Fruit fly (Drosophila melanogaster) whole organism, embryonic: Measurements from ENCODE around the gene GlnRS.

ENCODE experiments used
- B-H2 ChIP-seq: fragments of 200-800 bp; sonication (Bioruptor generic); optimal IDR thresholded peaks from 2 replicates; lab custom pipeline; 2018; ENCODE audit warnings: missing biosample characterization, mild to moderate bottlenecking, missing genetic modification characterization
- BtbVII ChIP-seq: fragments of 200-800 bp; sonication (Bioruptor generic); optimal IDR thresholded peaks from 3 replicates; lab custom pipeline; 2017; ENCODE audit warnings: missing biosample characterization, mild to moderate bottlenecking, missing genetic modification characterization
- CG10209 ChIP-seq: fragments of 200-800 bp; sonication (Bioruptor generic); optimal IDR thresholded peaks from 3 replicates; lab custom pipeline; 2017; ENCODE audit warnings: missing biosample characterization, mild to moderate bottlenecking, missing genetic modification characterization, missing genetic modification reagents
- CG11398 ChIP-seq: fragments of 200-800 bp; sonication (Bioruptor generic); optimal IDR thresholded peaks from 2 replicates; lab custom pipeline; 2016; ENCODE audit warnings: missing biosample characterization, missing genetic modification characterization
- CG12071 ChIP-seq: fragments of 200-800 bp; sonication (Bioruptor generic); optimal IDR thresholded peaks from 3 replicates; lab custom pipeline; 2018; ENCODE audit warnings: missing biosample characterization, mild to moderate bottlenecking, missing genetic modification characterization
- CG12104 ChIP-seq: fragments of 200-800 bp; sonication (Bioruptor generic); optimal IDR thresholded peaks from 3 replicates; lab custom pipeline; 2016; ENCODE audit warnings: missing biosample characterization, missing genetic modification characterization
- CG12219 ChIP-seq: fragments of 200-800 bp; sonication (Bioruptor generic); optimal IDR thresholded peaks from 3 replicates; lab custom pipeline; 2018; ENCODE audit warnings: missing biosample characterization, mild to moderate bottlenecking, missing genetic modification characterization
- CG12769 ChIP-seq: fragments of 200-800 bp; sonication (Bioruptor generic); optimal IDR thresholded peaks from 2 replicates; lab custom pipeline; 2019; ENCODE audit warnings: missing biosample characterization, mild to moderate bottlenecking, missing genetic modification characterization, moderate library complexity
- CG15514 ChIP-seq: fragments of 200-800 bp; sonication (Bioruptor generic); optimal IDR thresholded peaks from 3 replicates; lab custom pipeline; 2017; ENCODE audit warnings: missing biosample characterization, missing genetic modification characterization, mild to moderate bottlenecking, moderate library complexity, missing genetic modification reagents
- CG17385 ChIP-seq: fragments of 200-800 bp; sonication (Bioruptor generic); optimal IDR thresholded peaks from 3 replicates; lab custom pipeline; 2018; ENCODE audit warnings: missing biosample characterization, mild to moderate bottlenecking, missing genetic modification characterization
- CG17568 ChIP-seq: fragments of 200-800 bp; sonication (Bioruptor generic); optimal IDR thresholded peaks from 2 replicates; lab custom pipeline; 2018; ENCODE audit warnings: missing biosample characterization, mild to moderate bottlenecking, missing genetic modification characterization, moderate library complexity
- CG30403 ChIP-seq: fragments of 200-800 bp; sonication (Bioruptor generic); optimal IDR thresholded peaks from 3 replicates; lab custom pipeline; 2016; ENCODE audit warnings: missing biosample characterization, missing genetic modification characterization
- CG6765 ChIP-seq: fragments of 200-800 bp; sonication (Bioruptor generic); optimal IDR thresholded peaks from 3 replicates; lab custom pipeline; 2017; ENCODE audit warnings: missing biosample characterization, mild to moderate bottlenecking, missing genetic modification characterization
- CG7372 ChIP-seq: fragments of 200-800 bp; sonication (Bioruptor generic); IDR thresholded peaks from 2 replicates; pipeline ENCODE4 v1.3.6; 2022; ENCODE audit warnings: missing biosample characterization, missing genetic modification characterization
- CG8944 ChIP-seq: fragments of 200-800 bp; sonication (Bioruptor generic); optimal IDR thresholded peaks from 3 replicates; lab custom pipeline; 2016; ENCODE audit warnings: missing biosample characterization, missing genetic modification characterization
- CG9817 ChIP-seq: fragments of 200-800 bp; sonication (Bioruptor generic); optimal IDR thresholded peaks from 2 replicates; lab custom pipeline; 2018; ENCODE audit warnings: missing biosample characterization, mild to moderate bottlenecking, missing genetic modification characterization, moderate library complexity
- CrebB ChIP-seq: fragments of 200-800 bp; sonication (Bioruptor generic); optimal IDR thresholded peaks from 3 replicates; lab custom pipeline; 2018; ENCODE audit warnings: missing biosample characterization, mild to moderate bottlenecking, missing genetic modification characterization
- Dp ChIP-seq: fragments of 200-800 bp; sonication (Bioruptor generic); optimal IDR thresholded peaks from 2 replicates; lab custom pipeline; 2018; ENCODE audit warnings: missing biosample characterization, mild to moderate bottlenecking, missing genetic modification characterization, moderate library complexity
- GATAe ChIP-seq: fragments of 200-800 bp; sonication (Bioruptor generic); conservative IDR thresholded peaks from 2 replicates; pipeline ENCODE4 v1.3.6; 2022; ENCODE audit warnings: missing biosample characterization, missing genetic modification characterization
- HHEX ChIP-seq: fragments of 200-800 bp; sonication (Bioruptor generic); optimal IDR thresholded peaks from 3 replicates; lab custom pipeline; 2017; ENCODE audit warnings: missing biosample characterization, mild to moderate bottlenecking, missing genetic modification characterization, missing genetic modification reagents
- MBD-R2 ChIP-seq: fragments of 200-800 bp; sonication (Bioruptor generic); IDR thresholded peaks from 2 replicates; pipeline ENCODE4 v1.3.6; 2022; ENCODE audit warnings: missing biosample characterization, missing genetic modification characterization
- MTF-1 ChIP-seq: fragments of 200-800 bp; sonication (Bioruptor generic); optimal IDR thresholded peaks from 2 replicates; lab custom pipeline; 2018; ENCODE audit warnings: missing biosample characterization, mild to moderate bottlenecking, missing genetic modification characterization, borderline replicate concordance
- Med ChIP-seq: fragments of 200-800 bp; sonication (Bioruptor generic); peaks from one replicate; lab custom pipeline; 2016; ENCODE audit warnings: missing biosample characterization, missing genetic modification characterization, mild to moderate bottlenecking, inconsistent platforms, moderate library complexity
- Meics ChIP-seq: fragments of 200-800 bp; sonication (Bioruptor generic); optimal IDR thresholded peaks from 2 replicates; lab custom pipeline; 2017; ENCODE audit warnings: missing biosample characterization, mild to moderate bottlenecking, missing genetic modification characterization
- Neu2 ChIP-seq: fragments of 200-800 bp; sonication (Bioruptor generic); optimal IDR thresholded peaks from 3 replicates; lab custom pipeline; 2016; ENCODE audit warnings: missing biosample characterization, missing genetic modification characterization, borderline replicate concordance
- Nf-YC ChIP-seq: fragments of 200-800 bp; optimal IDR thresholded peaks from 3 replicates; lab custom pipeline; 2019; ENCODE audit warnings: missing biosample characterization, mild to moderate bottlenecking, missing genetic modification characterization, moderate library complexity
- Sox100B ChIP-seq: fragments of 200-800 bp; sonication (Bioruptor generic); optimal IDR thresholded peaks from 3 replicates; lab custom pipeline; 2018; ENCODE audit warnings: missing biosample characterization, mild to moderate bottlenecking, missing genetic modification characterization
- Sry-β ChIP-seq: fragments of 200-800 bp; sonication (Bioruptor generic); optimal IDR thresholded peaks from 2 replicates; lab custom pipeline; 2018; ENCODE audit warnings: missing biosample characterization, mild to moderate bottlenecking, missing genetic modification characterization, moderate library complexity
- ab ChIP-seq: fragments of 200-800 bp; sonication (Bioruptor generic); optimal IDR thresholded peaks from 2 replicates; lab custom pipeline; 2016; ENCODE audit warnings: missing biosample characterization, missing genetic modification characterization
- caup ChIP-seq: fragments of 200-800 bp; sonication (Bioruptor generic); optimal IDR thresholded peaks from 3 replicates; lab custom pipeline; 2017; ENCODE audit warnings: missing biosample characterization, mild to moderate bottlenecking, missing genetic modification characterization, moderate library complexity; ENCODE audit not compliant: severe bottlenecking
- eyg ChIP-seq: fragments of 200-800 bp; sonication (Bioruptor generic); optimal IDR thresholded peaks from 3 replicates; lab custom pipeline; 2016; ENCODE audit warnings: missing biosample characterization, missing genetic modification characterization
- fd3F ChIP-seq: fragments of 200-800 bp; sonication (Bioruptor generic); optimal IDR thresholded peaks from 2 replicates; lab custom pipeline; 2018; ENCODE audit warnings: missing biosample characterization, mild to moderate bottlenecking, missing genetic modification characterization, moderate library complexity
- grau ChIP-seq: fragments of 200-800 bp; optimal IDR thresholded peaks from 3 replicates; lab custom pipeline; 2019; ENCODE audit warnings: missing biosample characterization, mild to moderate bottlenecking, missing genetic modification characterization, moderate library complexity
- grn ChIP-seq: fragments of 200-800 bp; sonication (Bioruptor generic); optimal IDR thresholded peaks from 3 replicates; lab custom pipeline; 2017; ENCODE audit warnings: missing biosample characterization, missing genetic modification characterization
- ham ChIP-seq: fragments of 200-800 bp; sonication (Bioruptor generic); IDR thresholded peaks from 2 replicates; pipeline ENCODE4 v1.3.6; 2022; ENCODE audit warnings: missing biosample characterization, missing genetic modification characterization
- jing ChIP-seq: fragments of 200-800 bp; sonication (Bioruptor generic); optimal IDR thresholded peaks from 2 replicates; lab custom pipeline; 2018; ENCODE audit warnings: missing biosample characterization, mild to moderate bottlenecking, missing genetic modification characterization
- lov ChIP-seq, 2 experiments: fragments of 200-800 bp in 1 of 2; fragments of >200 bp in 1 of 2; sonication (Bioruptor generic) in 1 of 2; IDR thresholded peaks in 1 of 2; optimal IDR thresholded peaks in 1 of 2; 2 replicates in 1 of 2; 3 replicates in 1 of 2; pipeline versions ENCODE4 v1.3.6 to Lab custom; 2017 to 2022; ENCODE audit warnings: missing biosample characterization in 1 of 2, missing genetic modification characterization in 1 of 2
- schlank ChIP-seq: fragments of 200-800 bp; sonication (Bioruptor generic); optimal IDR thresholded peaks from 2 replicates; lab custom pipeline; 2018; ENCODE audit warnings: missing biosample characterization, mild to moderate bottlenecking, missing genetic modification characterization
- sens ChIP-seq: fragments of 200-800 bp; sonication (Bioruptor generic); peaks from one replicate; lab custom pipeline; 2016; ENCODE audit warnings: missing biosample characterization, missing genetic modification characterization
- sug ChIP-seq: fragments of 200-800 bp; optimal IDR thresholded peaks from 2 replicates; lab custom pipeline; 2019; ENCODE audit warnings: missing biosample characterization, mild to moderate bottlenecking, missing genetic modification characterization, moderate library complexity
- trh ChIP-seq: fragments of 200-800 bp; sonication (Bioruptor generic); optimal IDR thresholded peaks from 2 replicates; lab custom pipeline; 2016; ENCODE audit warnings: missing biosample characterization, missing genetic modification characterization

The GlnRS gene

DNA sequence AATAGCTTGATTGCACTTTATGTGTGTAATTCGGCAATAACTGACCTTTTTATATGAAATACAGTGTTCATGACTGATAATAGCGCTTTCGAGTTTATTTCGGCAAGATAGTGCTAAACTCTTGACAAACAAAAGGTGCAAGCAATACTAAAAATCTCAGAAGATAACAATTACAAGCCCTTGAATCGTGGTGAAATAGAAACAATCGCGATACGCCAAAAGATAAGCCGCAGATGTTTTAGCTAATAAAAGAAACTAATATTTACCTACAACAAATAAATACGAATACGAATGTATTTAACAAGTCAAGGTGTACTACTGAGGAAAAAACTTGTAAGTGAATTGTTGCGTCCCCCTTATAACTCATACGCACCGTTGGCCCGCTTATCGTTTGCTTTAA is 9.8 kb upstream of the GlnRS start (continued):
- TF ChIP-seq schlank (tag; lab: Kevin White, UChicago) (peak; percentile 34), sug (tag; lab: Kevin White, UChicago) (peak; percentile 77), Neu2 (GFP tag; lab: Kevin White, UChicago) (no peak), CG15514 (GFP tag; lab: Kevin White, UChicago) (peak; percentile 48), lov (optimal IDR thresholded peaks at IDR 0.05; lab: Kevin White, UChicago) (no peak), lov (GFP tag; IDR thresholded peaks at IDR 0.05; lab: Robert Waterston, UW) (no peak), jing (GFP tag; lab: Kevin White, UChicago) (no peak), CG17385 (GFP tag; lab: Kevin White, UChicago) (peak; percentile 22), fd3F (peak; percentile 50), MBD-R2 (GFP tag; lab: Robert Waterston, UW) (no peak), Sox100B (GFP tag; lab: Kevin White, UChicago) (no peak), CG9817 (tag; lab: Kevin White, UChicago) (peak; percentile 26), grau (peak; percentile 15), Nf-YC (tag; lab: Kevin White, UChicago) (peak; percentile 32), GATAe (GFP tag; lab: Robert Waterston, UW) (0 out of 2 replicates have a peak, but pooled peaks have one; percentile 9), Sry-β (no peak), ham (no peak), eyg (GFP tag; lab: Kevin White, UChicago) (peak; percentile 14), CG12769 (tag; lab: Kevin White, UChicago) (peak; percentile 42), CG7372 (peak; percentile 59), CG12104 (GFP tag; lab: Kevin White, UChicago) (peak; percentile 35), caup (GFP tag; lab: Kevin White, UChicago) (peak; percentile 65), CrebB (tag; lab: Kevin White, UChicago) (peak; percentile 60), BtbVII (GFP tag; lab: Kevin White, UChicago) (peak; percentile 66), HHEX (GFP tag; lab: Kevin White, UChicago) (peak; percentile 8), sens (GFP tag; lab: Kevin White, UChicago) (peak; percentile 61), Meics (GFP tag; lab: Kevin White, UChicago) (peak; percentile 60), CG6765 (peak; percentile 68), CG30403 (GFP tag; lab: Kevin White, UChicago) (no peak), grn (GFP tag; lab: Kevin White, UChicago) (peak; percentile 19), CG12071 (GFP tag; lab: Kevin White, UChicago) (peak; percentile 44), CG10209 (GFP tag; lab: Kevin White, UChicago) (no peak), trh (GFP tag; lab: Kevin White, UChicago) (no peak), CG8944 (no peak), B-H2 (GFP tag; lab: Kevin White, UChicago) (peak; percentile 36), MTF-1 (peak; percentile 6), CG11398 (GFP tag; lab: Kevin White, UChicago) (no peak)

- TF ChIP-seq ab: no peak
- no peak for TF ChIP-seq Dp
- TF ChIP-seq CG17568: no peak
- TF ChIP-seq Med (GFP tag; lab: Kevin White, UChicago): no peak
- TF ChIP-seq CG17385 (GFP tag; lab: Kevin White, UChicago): no peak
- no peak for TF ChIP-seq ham
- TF ChIP-seq CG12219 (GFP tag; lab: Kevin White, UChicago): no peak
- no peak for TF ChIP-seq GATAe (GFP tag; lab: Robert Waterston, UW)
Observed at dm6 chr3R:25273537-25273936, 8.0 kb upstream of the GlnRS start, which contains the start of gene CG11878. Gene CG11878 (plus strand): TSS chr3R:25273837.
